Fruit fly (Drosophila melanogaster): Measurements from ENCODE around the gene Mcm2.

The Mcm2 gene

dm6 chr3R:8308515-8308959, 43.8 kb downstream of the Mcm2 start, which contains the start of gene tex (continued):
- TF ChIP-seq Dref (GFP tag; IDR thresholded peaks at IDR 0.05) (peak; percentile 86), CG2712 (tag; optimal IDR thresholded peaks at IDR 0.05) (peak; percentile 55), CG33213 (GFP tag; optimal IDR thresholded peaks at IDR 0.05) (peak; percentile 58), D (optimal IDR thresholded peaks at IDR 0.05) (no peak), D (GFP tag; optimal IDR thresholded peaks at IDR 0.05) (peak; percentile 62), CG9609 (GFP tag; optimal IDR thresholded peaks at IDR 0.05) (no peak), ken (GFP tag; IDR thresholded peaks at IDR 0.05) (no peak), CG15073 (GFP tag; optimal IDR thresholded peaks at IDR 0.05) (no peak), Gsc (GFP tag; IDR thresholded peaks at IDR 0.05) (no peak), stwl (tag; optimal IDR thresholded peaks at IDR 0.05) (peak; percentile 36), CG3995 (GFP tag; optimal IDR thresholded peaks at IDR 0.05) (no peak), CG10147 (GFP tag; optimal IDR thresholded peaks at IDR 0.05) (no peak), CG16779 (GFP tag; IDR thresholded peaks at IDR 0.05) (no peak), fu2 (GFP tag; optimal IDR thresholded peaks at IDR 0.05) (no peak), Neu2 (GFP tag; optimal IDR thresholded peaks at IDR 0.05; ENCODE audit: borderline replicate concordance) (no peak), CG18262 (tag; optimal IDR thresholded peaks at IDR 0.05) (peak; percentile 65), Atf3 (GFP tag; optimal IDR thresholded peaks at IDR 0.05) (no peak), wdn (GFP tag; IDR thresholded peaks at IDR 0.05) (no peak), CG2116 (GFP tag; optimal IDR thresholded peaks at IDR 0.05) (peak; percentile 55), Jarid2 (GFP tag; optimal IDR thresholded peaks at IDR 0.05) (no peak), corto (GFP tag; optimal IDR thresholded peaks at IDR 0.05) (no peak)

dm6 chr3R:8310678-8311077, 45.9 kb downstream of the Mcm2 start, which contains the start of gene CG11693:
Gene CG11693 (minus strand): TSS chr3R:8310778.
- TF ChIP-seq CG4424 (GFP tag; optimal IDR thresholded peaks at IDR 0.05) (no peak), Med (GFP tag) (peak; percentile 1)

- TF ChIP-seq sens (GFP tag) (peak; percentile 52), lilli (GFP tag; optimal IDR thresholded peaks at IDR 0.05) (no peak), CG4707 (GFP tag; optimal IDR thresholded peaks at IDR 0.05) (no peak), Ets97D (GFP tag; optimal IDR thresholded peaks at IDR 0.05) (no peak)
These were observed 47.3 kb downstream of the Mcm2 start, which contains the start of the genes CG11694 and CG11698 for dm6 chr3R:8312037-8312436. Gene CG11694 (minus strand): TSS chr3R:8312137. Gene CG11698 (plus strand): TSS chr3R:8312188.

dm6 chr3R:8313038-8313437, 48.3 kb downstream of the Mcm2 start, which contains the start of gene CG7483:
Gene CG7483 (plus strand): TSS chr3R:8313208.
- TF ChIP-seq CG7271 (tag; optimal IDR thresholded peaks at IDR 0.05) (peak; percentile 3), CTCF (GFP tag; optimal IDR thresholded peaks at IDR 0.05) (no peak), CG13424 (tag; optimal IDR thresholded peaks at IDR 0.05) (no peak), Med (GFP tag) (peak; percentile 64), CG10543 (GFP tag; optimal IDR thresholded peaks at IDR 0.05) (no peak), CG7987 (GFP tag; optimal IDR thresholded peaks at IDR 0.05) (no peak), nerfin-2 (GFP tag; IDR thresholded peaks at IDR 0.05; ENCODE audit: partially characterized antibody) (peak; percentile 79), CG12299 (tag; optimal IDR thresholded peaks at IDR 0.05) (no peak), emc (GFP tag; optimal IDR thresholded peaks at IDR 0.05) (no peak), CG9215 (GFP tag; IDR thresholded peaks at IDR 0.05) (no peak), unc-4 (GFP tag; IDR thresholded peaks at IDR 0.05; ENCODE audit: partially characterized antibody) (peak; percentile 88), nau (GFP tag; optimal IDR thresholded peaks at IDR 0.05) (no peak), CG10267 (tag; optimal IDR thresholded peaks at IDR 0.05) (peak; percentile 48), bbx (GFP tag; IDR thresholded peaks at IDR 0.05; ENCODE audit: partially characterized antibody) (peak; percentile 84), ftz-f1 (GFP tag; optimal IDR thresholded peaks at IDR 0.05) (no peak), pzg (GFP tag; optimal IDR thresholded peaks at IDR 0.05) (peak; percentile 76), Scr (GFP tag; IDR thresholded peaks at IDR 0.05; ENCODE audit: partially characterized antibody) (peak; percentile 81), hbn (GFP tag; IDR thresholded peaks at IDR 0.05; ENCODE audit: partially characterized antibody) (peak; percentile 87), inv (GFP tag; IDR thresholded peaks at IDR 0.05; ENCODE audit: partially characterized antibody) (peak; percentile 59), Doc3 (GFP tag; IDR thresholded peaks at IDR 0.05; ENCODE audit: partially characterized antibody) (peak; percentile 77), CG15601 (tag; optimal IDR thresholded peaks at IDR 0.05) (peak; percentile 46), yki (optimal IDR thresholded peaks at IDR 0.05) (no peak)

Data from whole organism, embryonic.